Worm (Caenorhabditis elegans): Measurements from ENCODE around the gene frpr-19.

Gene frpr-19

ce11 chrIV:1751243-1751642 lies 30.2 kb downstream of the frpr-19 start:
- TF ChIP-seq F13H6.1 (tag; optimal IDR thresholded peaks at IDR 0.05): no peak
- no peak for TF ChIP-seq Y55F3AM.14 (GFP tag; optimal IDR thresholded peaks at IDR 0.05)
- no peak for TF ChIP-seq ztf-4 (tag; optimal IDR thresholded peaks at IDR 0.05)
- TF ChIP-seq lsy-2 (tag; optimal IDR thresholded peaks at IDR 0.05): no peak
- no peak for TF ChIP-seq nhr-21 (tag; optimal IDR thresholded peaks at IDR 0.05)
- TF ChIP-seq unc-55 (GFP tag; optimal IDR thresholded peaks at IDR 0.05): no peak
- no peak for TF ChIP-seq C34F6.9 (tag; optimal IDR thresholded peaks at IDR 0.05)
- no peak for TF ChIP-seq nhr-23 (tag; optimal IDR thresholded peaks at IDR 0.05)
- TF ChIP-seq ama-1 (optimal IDR thresholded peaks at IDR 0.05): no peak
- no peak for TF ChIP-seq lin-11 (tag; optimal IDR thresholded peaks at IDR 0.05)
- TF ChIP-seq sem-4 (tag; optimal IDR thresholded peaks at IDR 0.05): no peak
- no peak for TF ChIP-seq nhr-129 (tag; optimal IDR thresholded peaks at IDR 0.05)
- no peak for TF ChIP-seq peb-1 (tag; optimal IDR thresholded peaks at IDR 0.05)
- TF ChIP-seq sma-3 (GFP tag; optimal IDR thresholded peaks at IDR 0.05): no peak
- no peak for TF ChIP-seq unc-39 (tag; optimal IDR thresholded peaks at IDR 0.05)

ce11 chrIV:1745453-1746051 lies 35.9 kb downstream of the frpr-19 start, which contains the start of the genes Y41D4A.6 and Y41D4A.4:
Gene Y41D4A.6, minus strand, starts transcription at chrIV:1745503.
Gene Y41D4A.4, plus strand, starts transcription at chrIV:1746001.
- TF ChIP-seq lin-11 (tag; optimal IDR thresholded peaks at IDR 0.05) (peak; percentile 38), peb-1 (tag; optimal IDR thresholded peaks at IDR 0.05) (no peak), zag-1 (tag; optimal IDR thresholded peaks at IDR 0.05) (peak; percentile 44), snpc-4 (tag; optimal IDR thresholded peaks at IDR 0.05) (peak; percentile 42), mdl-1 (tag; optimal IDR thresholded peaks at IDR 0.05) (peak in 1 of 2 experiments; percentile 69), nhr-21 (tag; optimal IDR thresholded peaks at IDR 0.05) (peak; percentile 59), sem-4 (tag; optimal IDR thresholded peaks at IDR 0.05) (peak; percentile 56), sma-3 (GFP tag; optimal IDR thresholded peaks at IDR 0.05) (peak; percentile 90), F13H6.1 (tag; optimal IDR thresholded peaks at IDR 0.05) (peak; percentile 82), crh-2 (tag; optimal IDR thresholded peaks at IDR 0.05) (peak; percentile 100), nhr-6 (tag; optimal IDR thresholded peaks at IDR 0.05) (peak; percentile 31), mab-5 (tag; optimal IDR thresholded peaks at IDR 0.05) (peak; percentile 43), C34F6.9 (tag; optimal IDR thresholded peaks at IDR 0.05) (peak; percentile 85), R02D3.7 (tag; optimal IDR thresholded peaks at IDR 0.05) (no peak), unc-55 (GFP tag; optimal IDR thresholded peaks at IDR 0.05) (peak; percentile 90), unc-39 (tag; optimal IDR thresholded peaks at IDR 0.05) (no peak), Y55F3AM.14 (GFP tag; optimal IDR thresholded peaks at IDR 0.05) (peak; percentile 61), lin-13 (GFP tag; optimal IDR thresholded peaks at IDR 0.05) (peak; percentile 86), ztf-4 (tag; optimal IDR thresholded peaks at IDR 0.05) (peak; percentile 66), elt-1 (tag; optimal IDR thresholded peaks at IDR 0.05) (no peak), ama-1 (optimal IDR thresholded peaks at IDR 0.05) (no peak), sma-9 (GFP tag; optimal IDR thresholded peaks at IDR 0.05) (peak; percentile 74), sma-9 (tag; optimal IDR thresholded peaks at IDR 0.05) (no peak), ceh-82 (tag; optimal IDR thresholded peaks at IDR 0.05) (peak; percentile 8), dmd-4 (tag; optimal IDR thresholded peaks at IDR 0.05) (no peak), nhr-25 (tag; optimal IDR thresholded peaks at IDR 0.05) (peak; percentile 72), aly-2 (tag; optimal IDR thresholded peaks at IDR 0.05) (no peak), fos-1 (tag; optimal IDR thresholded peaks at IDR 0.05) (peak; percentile 77), lsy-2 (tag; optimal IDR thresholded peaks at IDR 0.05) (peak; percentile 52 to 87), ceh-16 (tag; optimal IDR thresholded peaks at IDR 0.05) (peak; percentile 20), skn-1 (tag; optimal IDR thresholded peaks at IDR 0.05) (no peak), gmeb-1 (tag; optimal IDR thresholded peaks at IDR 0.05) (peak; percentile 78), nhr-129 (tag; optimal IDR thresholded peaks at IDR 0.05) (peak; percentile 79)

- no peak for TF ChIP-seq F13H6.1 (tag; optimal IDR thresholded peaks at IDR 0.05)
Measured at ce11 chrIV:1740105-1741023, 41.1 kb downstream of the frpr-19 start, which contains the start of gene ptpn-22. Gene ptpn-22, minus strand, starts transcription at chrIV:1740262.

All from whole organism, L2 larva.